Fruit fly (Drosophila melanogaster) whole organism, embryonic: Measurements from ENCODE around the gene niki.

ENCODE experiments used
- Bgb ChIP-seq: fragments of 200-800 bp; sonication (Bioruptor generic); IDR thresholded peaks from 2 replicates; pipeline ENCODE4 v1.3.6; 2022; ENCODE audit warnings: missing biosample characterization, missing genetic modification characterization; ENCODE audit not compliant: partially characterized antibody
- CG10543 ChIP-seq: fragments of 200-800 bp; sonication (Bioruptor generic); optimal IDR thresholded peaks from 3 replicates; lab custom pipeline; 2017; ENCODE audit warnings: missing biosample characterization, mild to moderate bottlenecking, missing genetic modification characterization, moderate library complexity
- CG11398 ChIP-seq: fragments of 200-800 bp; sonication (Bioruptor generic); optimal IDR thresholded peaks from 2 replicates; lab custom pipeline; 2016; ENCODE audit warnings: missing biosample characterization, missing genetic modification characterization
- CG11456 ChIP-seq: fragments of 200-800 bp; sonication (Bioruptor generic); IDR thresholded peaks from 3 replicates; pipeline ENCODE4 v1.3.6; 2022; ENCODE audit warnings: missing biosample characterization, missing genetic modification characterization
- CG1233 ChIP-seq: fragments of 200-800 bp; sonication (Bioruptor generic); optimal IDR thresholded peaks from 4 replicates; lab custom pipeline; 2018; ENCODE audit warnings: missing biosample characterization, mild to moderate bottlenecking, missing genetic modification characterization
- CG13123 ChIP-seq: fragments of 200-800 bp; sonication (Bioruptor generic); optimal IDR thresholded peaks from 2 replicates; lab custom pipeline; 2016; ENCODE audit warnings: missing biosample characterization, missing genetic modification characterization
- CG13624 ChIP-seq: fragments of 200-800 bp; sonication (Bioruptor generic); optimal IDR thresholded peaks from 2 replicates; lab custom pipeline; 2016; ENCODE audit warnings: missing biosample characterization, missing genetic modification characterization
- CG13775 ChIP-seq: fragments of 200-800 bp; sonication (Bioruptor generic); optimal IDR thresholded peaks from 3 replicates; lab custom pipeline; 2017; ENCODE audit warnings: missing biosample characterization, mild to moderate bottlenecking, missing genetic modification characterization
- CG14965 ChIP-seq: fragments of 200-800 bp; sonication (Bioruptor generic); optimal IDR thresholded peaks from 2 replicates; lab custom pipeline; 2016; ENCODE audit warnings: missing biosample characterization, missing genetic modification characterization, borderline replicate concordance
- CG15514 ChIP-seq: fragments of 200-800 bp; sonication (Bioruptor generic); optimal IDR thresholded peaks from 3 replicates; lab custom pipeline; 2017; ENCODE audit warnings: missing biosample characterization, missing genetic modification characterization, mild to moderate bottlenecking, moderate library complexity, missing genetic modification reagents
- CG18476 ChIP-seq: fragments of 200-800 bp; sonication (Bioruptor generic); optimal IDR thresholded peaks from 2 replicates; lab custom pipeline; 2016; ENCODE audit warnings: missing biosample characterization, mild to moderate bottlenecking, missing genetic modification characterization
- CG2120 ChIP-seq: fragments of 200-800 bp; sonication (Bioruptor generic); optimal IDR thresholded peaks from 3 replicates; lab custom pipeline; 2016; ENCODE audit warnings: missing biosample characterization, missing genetic modification characterization
- CG32532 ChIP-seq: fragments of 200-800 bp; sonication (Bioruptor generic); IDR thresholded peaks from 2 replicates; pipeline ENCODE4 v1.3.6; 2022; ENCODE audit warnings: missing biosample characterization, missing genetic modification characterization
- CG33557 ChIP-seq: fragments of 200-800 bp; sonication (Bioruptor generic); optimal IDR thresholded peaks from 2 replicates; lab custom pipeline; 2019; ENCODE audit warnings: missing biosample characterization, mild to moderate bottlenecking, missing genetic modification characterization, moderate library complexity
- CG4360 ChIP-seq: fragments of 200-800 bp; sonication (Bioruptor generic); IDR thresholded peaks from 2 replicates; pipeline ENCODE4 v1.3.6; 2022; ENCODE audit warnings: missing biosample characterization, missing genetic modification characterization
- CG7271 ChIP-seq: fragments of 200-800 bp; sonication (Bioruptor generic); optimal IDR thresholded peaks from 2 replicates; lab custom pipeline; 2018; ENCODE audit warnings: missing biosample characterization, mild to moderate bottlenecking, missing genetic modification characterization, moderate library complexity
- CG8089 ChIP-seq: fragments of 200-800 bp; sonication (Bioruptor generic); optimal IDR thresholded peaks from 3 replicates; lab custom pipeline; 2016; ENCODE audit warnings: missing biosample characterization, missing genetic modification characterization
- CG8359 ChIP-seq: fragments of 200-800 bp; sonication (Bioruptor generic); optimal IDR thresholded peaks from 2 replicates; lab custom pipeline; 2017; ENCODE audit warnings: missing biosample characterization, mild to moderate bottlenecking, missing genetic modification characterization, borderline replicate concordance
- CG8924 ChIP-seq: fragments of 200-800 bp; optimal IDR thresholded peaks from 3 replicates; lab custom pipeline; 2019; ENCODE audit warnings: missing biosample characterization, mild to moderate bottlenecking, missing genetic modification characterization, moderate library complexity
- CG9876 ChIP-seq: fragments of 200-800 bp; sonication (Bioruptor generic); optimal IDR thresholded peaks from 2 replicates; lab custom pipeline; 2016; ENCODE audit warnings: missing biosample characterization, missing genetic modification characterization
- CkIIα-i1 ChIP-seq: fragments of 200-800 bp; sonication (Bioruptor generic); IDR thresholded peaks from 2 replicates; pipeline ENCODE4 v1.3.6; 2022; ENCODE audit warnings: missing biosample characterization, missing genetic modification characterization
- CoRest ChIP-seq: fragments of 200-800 bp; sonication (Bioruptor generic); optimal IDR thresholded peaks from 3 replicates; lab custom pipeline; 2018; ENCODE audit warnings: missing biosample characterization, mild to moderate bottlenecking, missing genetic modification characterization, moderate library complexity
- D ChIP-seq, 2 experiments: fragments of 200-800 bp in 1 of 2; fragments of >200 bp in 1 of 2; sonication (Bioruptor generic) in 1 of 2; optimal IDR thresholded peaks; 2 replicates in 1 of 2; 3 replicates in 1 of 2; lab custom pipeline; 2017; ENCODE audit warnings: mild to moderate bottlenecking in 1 of 2, missing biosample characterization in 1 of 2, missing genetic modification characterization in 1 of 2, missing genetic modification reagents in 1 of 2
- Hr3 ChIP-seq: fragments of 200-800 bp; sonication (Bioruptor generic); optimal IDR thresholded peaks from 3 replicates; lab custom pipeline; 2016; ENCODE audit warnings: missing biosample characterization, missing genetic modification characterization
- Kr ChIP-seq: fragments of 200-800 bp; sonication (Bioruptor generic); optimal IDR thresholded peaks from 2 replicates; lab custom pipeline; 2017; ENCODE audit warnings: missing biosample characterization, mild to moderate bottlenecking, missing genetic modification characterization
- Lpt ChIP-seq: fragments of >200 bp; optimal IDR thresholded peaks from 2 replicates; lab custom pipeline; 2018; ENCODE audit warnings: missing biosample characterization, missing genetic modification characterization
- Myb ChIP-seq: fragments of 200-800 bp; sonication (Bioruptor generic); optimal IDR thresholded peaks from 2 replicates; lab custom pipeline; 2016; ENCODE audit warnings: missing biosample characterization, missing genetic modification characterization
- NC2β ChIP-seq: fragments of 200-800 bp; sonication (Bioruptor generic); optimal IDR thresholded peaks from 2 replicates; lab custom pipeline; 2016; ENCODE audit warnings: missing biosample characterization, missing genetic modification characterization
- Oaz ChIP-seq: fragments of 200-800 bp; sonication (Bioruptor generic); IDR thresholded peaks from 2 replicates; pipeline ENCODE4 v1.3.6; 2022; ENCODE audit warnings: missing biosample characterization, missing genetic modification characterization
- Pdp1 ChIP-seq, 2 experiments: fragments of 200-800 bp; sonication (Bioruptor generic); optimal IDR thresholded peaks; 3 replicates each; lab custom pipeline; 2016; ENCODE audit warnings: missing biosample characterization in 2 of 2, missing genetic modification characterization in 2 of 2, mild to moderate bottlenecking in 1 of 2, moderate library complexity in 1 of 2
- Spps ChIP-seq: fragments of 200-800 bp; sonication (Bioruptor generic); optimal IDR thresholded peaks from 2 replicates; lab custom pipeline; 2018; ENCODE audit warnings: missing biosample characterization, mild to moderate bottlenecking, missing genetic modification characterization
- Taf1 ChIP-seq: fragments of 200-800 bp; sonication (Bioruptor generic); IDR thresholded peaks from 2 replicates; pipeline ENCODE4 v1.3.6; 2022; ENCODE audit warnings: missing biosample characterization, missing genetic modification characterization
- bowl ChIP-seq: fragments of 200-800 bp; sonication (Bioruptor generic); IDR thresholded peaks from 2 replicates; pipeline ENCODE4 v1.3.6; 2022; ENCODE audit warnings: missing biosample characterization, missing genetic modification characterization
- caup ChIP-seq: fragments of 200-800 bp; sonication (Bioruptor generic); optimal IDR thresholded peaks from 3 replicates; lab custom pipeline; 2017; ENCODE audit warnings: missing biosample characterization, mild to moderate bottlenecking, missing genetic modification characterization, moderate library complexity; ENCODE audit not compliant: severe bottlenecking
- gce ChIP-seq: fragments of 200-800 bp; sonication (Bioruptor generic); IDR thresholded peaks from 3 replicates; pipeline ENCODE4 v1.3.6; 2022; ENCODE audit warnings: missing biosample characterization, missing genetic modification characterization
- inv ChIP-seq: fragments of 200-800 bp; sonication (Bioruptor generic); IDR thresholded peaks from 2 replicates; pipeline ENCODE4 v1.3.6; 2022; ENCODE audit warnings: missing biosample characterization, missing genetic modification characterization; ENCODE audit not compliant: partially characterized antibody
- kah ChIP-seq: fragments of 200-800 bp; sonication (Bioruptor generic); optimal IDR thresholded peaks from 2 replicates; lab custom pipeline; 2018; ENCODE audit warnings: missing biosample characterization, mild to moderate bottlenecking, missing genetic modification characterization
- ken ChIP-seq: fragments of 200-800 bp; sonication (Bioruptor generic); IDR thresholded peaks from 3 replicates; pipeline ENCODE4 v1.3.6; 2022; ENCODE audit warnings: missing biosample characterization, missing genetic modification characterization
- lov ChIP-seq, 2 experiments: fragments of 200-800 bp in 1 of 2; fragments of >200 bp in 1 of 2; sonication (Bioruptor generic) in 1 of 2; IDR thresholded peaks in 1 of 2; optimal IDR thresholded peaks in 1 of 2; 2 replicates in 1 of 2; 3 replicates in 1 of 2; pipeline versions ENCODE4 v1.3.6 to Lab custom; 2017 to 2022; ENCODE audit warnings: missing biosample characterization in 1 of 2, missing genetic modification characterization in 1 of 2
- pan ChIP-seq, 4 experiments: fragments of >200 bp in 3 of 4; fragments of 200-800 bp in 1 of 4; sonication (Bioruptor generic) in 1 of 4; optimal IDR thresholded peaks in 3 of 4; IDR thresholded peaks in 1 of 4; 2 replicates each; pipeline versions ENCODE4 v1.3.6 to Lab custom; 2017 to 2022; ENCODE audit warnings: missing biosample characterization in 2 of 4, missing genetic modification characterization in 2 of 4, mixed read lengths in 1 of 4
- pb ChIP-seq: fragments of 200-800 bp; sonication (Bioruptor generic); optimal IDR thresholded peaks from 3 replicates; lab custom pipeline; 2016; ENCODE audit warnings: missing biosample characterization, missing genetic modification characterization
- pita ChIP-seq: fragments of 200-800 bp; sonication (Bioruptor generic); optimal IDR thresholded peaks from 2 replicates; lab custom pipeline; 2017; ENCODE audit warnings: missing biosample characterization, mild to moderate bottlenecking, missing genetic modification characterization
- shn ChIP-seq: fragments of 200-800 bp; sonication (Bioruptor generic); optimal IDR thresholded peaks from 3 replicates; lab custom pipeline; 2016; ENCODE audit warnings: missing biosample characterization, missing genetic modification characterization
- sim ChIP-seq: fragments of 200-800 bp; sonication (Bioruptor generic); IDR thresholded peaks from 2 replicates; pipeline ENCODE4 v1.3.6; 2022; ENCODE audit warnings: missing biosample characterization, missing genetic modification characterization
- slp2 ChIP-seq: fragments of 200-800 bp; sonication (Bioruptor generic); optimal IDR thresholded peaks from 2 replicates; lab custom pipeline; 2016; ENCODE audit warnings: missing biosample characterization, missing genetic modification characterization
- ssp ChIP-seq: fragments of 200-800 bp; sonication (Bioruptor generic); IDR thresholded peaks from 2 replicates; pipeline ENCODE4 v1.3.6; 2022; ENCODE audit warnings: missing biosample characterization, missing genetic modification characterization
- zf30C ChIP-seq: fragments of 200-800 bp; sonication (Bioruptor generic); optimal IDR thresholded peaks from 3 replicates; lab custom pipeline; 2018; ENCODE audit warnings: missing biosample characterization, mild to moderate bottlenecking, missing genetic modification characterization

The niki gene

DNA sequence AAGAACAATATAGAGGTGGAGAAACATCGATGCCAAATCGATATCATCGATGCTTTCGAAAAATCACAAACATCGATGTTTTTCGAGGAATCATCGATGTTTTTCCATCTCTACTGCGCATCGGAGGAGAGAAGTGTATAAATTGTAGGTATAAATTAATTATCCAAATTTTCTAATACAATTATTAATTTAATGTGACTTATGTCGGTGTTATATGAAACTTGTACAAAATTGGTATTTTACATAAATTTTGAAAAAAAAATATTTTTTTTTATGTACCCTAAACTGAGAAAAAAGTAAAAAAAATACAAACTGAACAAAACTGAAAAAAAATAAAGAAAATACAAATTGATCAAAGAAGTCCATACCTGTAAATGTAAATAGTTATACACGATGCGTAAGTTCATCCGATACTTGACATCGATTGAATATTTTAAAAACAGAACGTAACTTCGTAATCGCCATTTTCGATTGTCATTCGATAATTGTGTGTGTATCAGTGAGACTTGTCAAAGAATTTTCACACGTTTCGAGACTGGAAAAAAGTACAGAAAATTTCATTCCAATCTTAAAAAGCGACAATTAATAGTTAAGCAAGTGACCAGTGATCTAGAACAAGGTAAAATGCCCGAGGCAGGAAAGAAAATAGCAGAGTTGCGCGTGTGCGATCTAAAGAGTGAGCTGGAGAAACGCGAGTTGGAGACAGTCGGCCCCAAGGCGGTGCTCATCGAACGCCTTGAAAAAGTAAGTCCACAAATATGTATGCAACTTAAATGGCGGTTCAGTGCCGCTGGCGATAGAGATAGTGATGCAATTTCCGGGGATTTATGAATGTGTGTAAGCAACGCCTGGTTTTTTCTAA lies 8.2 kb downstream of the niki start, which contains the start of the genes CG5808 and Saf-B (continued):
- TF ChIP-seq Myb (GFP tag; lab: Kevin White, UChicago) (no peak), NC2β (GFP tag; lab: Kevin White, UChicago) (no peak), D (optimal IDR thresholded peaks at IDR 0.05; lab: Kevin White, UChicago) (no peak), D (GFP tag; optimal IDR thresholded peaks at IDR 0.05; lab: Kevin White, UChicago) (peak; percentile 27), CG11398 (GFP tag; lab: Kevin White, UChicago) (no peak), CG13775 (GFP tag; lab: Kevin White, UChicago) (peak; percentile 61), bowl (GFP tag; lab: Robert Waterston, UW) (no peak; the same call in 1 of the 2 replicates), slp2 (GFP tag; lab: Kevin White, UChicago) (no peak), CG9876 (GFP tag; lab: Kevin White, UChicago) (no peak), Kr (GFP tag; lab: Kevin White, UChicago) (no peak), CG8089 (GFP tag; lab: Kevin White, UChicago) (no peak), CG2120 (peak; percentile 22), Taf1 (GFP tag; lab: Robert Waterston, UW) (no peak), CG33557 (GFP tag; lab: Kevin White, UChicago) (no peak), pan (optimal IDR thresholded peaks at IDR 0.05; lab: Kevin White, UChicago) (no peak), pan (GFP tag; optimal IDR thresholded peaks at IDR 0.05 in 1 of 2, IDR thresholded peaks at IDR 0.05 in 1 of 2) (peak in 1 of 2 experiments; percentile 63), pb (no peak), CG13624 (GFP tag; lab: Kevin White, UChicago) (no peak), Spps (tag; lab: Kevin White, UChicago) (peak; percentile 8), ssp (peak; percentile 66), CG8359 (no peak), pita (GFP tag; lab: Kevin White, UChicago) (no peak), CG1233 (GFP tag; lab: Kevin White, UChicago) (no peak), CoRest (peak; percentile 65), CkIIα-i1 (GFP tag; lab: Robert Waterston, UW) (peak; percentile 72), CG4360 (no peak), CG14965 (GFP tag; lab: Kevin White, UChicago) (no peak), Bgb (GFP tag; lab: Robert Waterston, UW) (peak; percentile 76), sim (no peak), kah (GFP tag; lab: Kevin White, UChicago) (no peak), Lpt (GFP tag; lab: Kevin White, UChicago) (no peak), Oaz (GFP tag; lab: Robert Waterston, UW) (no peak), Hr3 (GFP tag; lab: Kevin White, UChicago) (no peak), shn (GFP tag; lab: Kevin White, UChicago) (no peak), CG10543 (GFP tag; lab: Kevin White, UChicago) (no peak), CG32532 (GFP tag; lab: Robert Waterston, UW) (peak; percentile 36), lov (optimal IDR thresholded peaks at IDR 0.05; lab: Kevin White, UChicago) (no peak), lov (GFP tag; IDR thresholded peaks at IDR 0.05; lab: Robert Waterston, UW) (no peak), CG15514 (GFP tag; lab: Kevin White, UChicago) (peak; percentile 41), CG18476 (GFP tag; lab: Kevin White, UChicago) (peak; percentile 59), zf30C (GFP tag; lab: Kevin White, UChicago) (no peak), CG13123 (no peak), gce (GFP tag; lab: Robert Waterston, UW) (no peak), inv (GFP tag; lab: Robert Waterston, UW) (peak; percentile 75), ken (no peak), caup (no peak), CG7271 (tag; lab: Kevin White, UChicago) (peak; percentile 7), CG11456 (no peak), Pdp1 (GFP tag; optimal IDR thresholded peaks at IDR 0.05; lab: Kevin White, UChicago) (no peak), CG8924 (peak; percentile 70)
